Fruit fly (Drosophila melanogaster) whole organism, embryonic: ENCODE measurements around the gene CG43447.
A peak's percentile ranks its signal among the peaks of the same experiment; 100 is the strongest.

Experiments used
- Atf-2 ChIP-seq: fragments of 200-800 bp; sonication (Bioruptor generic); optimal IDR thresholded peaks from 2 replicates; lab custom pipeline; 2016; ENCODE audit warnings: missing biosample characterization, missing genetic modification characterization
- Atf3 ChIP-seq: fragments of 200-800 bp; sonication (Bioruptor generic); optimal IDR thresholded peaks from 3 replicates; lab custom pipeline; 2016; ENCODE audit warnings: missing biosample characterization, missing genetic modification characterization
- B-H2 ChIP-seq: fragments of 200-800 bp; sonication (Bioruptor generic); optimal IDR thresholded peaks from 2 replicates; lab custom pipeline; 2018; ENCODE audit warnings: missing biosample characterization, mild to moderate bottlenecking, missing genetic modification characterization
- CG10274 ChIP-seq: fragments of 200-800 bp; sonication (Bioruptor generic); optimal IDR thresholded peaks from 3 replicates; lab custom pipeline; 2017; ENCODE audit warnings: missing biosample characterization, mild to moderate bottlenecking, missing genetic modification characterization
- CG10321 ChIP-seq: fragments of 200-800 bp; sonication (Bioruptor generic); IDR thresholded peaks from 2 replicates; pipeline ENCODE4 v1.3.6; 2022; ENCODE audit warnings: missing biosample characterization, missing genetic modification characterization
- CG11504 ChIP-seq: fragments of 200-800 bp; sonication (Bioruptor generic); optimal IDR thresholded peaks from 3 replicates; lab custom pipeline; 2019; ENCODE audit warnings: missing biosample characterization, mild to moderate bottlenecking, missing genetic modification characterization, moderate library complexity
- CG11695 ChIP-seq: fragments of 200-800 bp; sonication (Bioruptor generic); IDR thresholded peaks from 3 replicates; pipeline ENCODE4 v1.3.6; 2022; ENCODE audit warnings: missing biosample characterization, missing genetic modification characterization
- CG12769 ChIP-seq: fragments of 200-800 bp; sonication (Bioruptor generic); optimal IDR thresholded peaks from 2 replicates; lab custom pipeline; 2019; ENCODE audit warnings: missing biosample characterization, mild to moderate bottlenecking, missing genetic modification characterization, moderate library complexity
- CG13775 ChIP-seq: fragments of 200-800 bp; sonication (Bioruptor generic); optimal IDR thresholded peaks from 3 replicates; lab custom pipeline; 2017; ENCODE audit warnings: missing biosample characterization, mild to moderate bottlenecking, missing genetic modification characterization
- CG14050 ChIP-seq: fragments of 200-800 bp; sonication (Bioruptor generic); IDR thresholded peaks from 3 replicates; pipeline ENCODE4 v1.3.6; 2022; ENCODE audit warnings: missing biosample characterization, missing genetic modification characterization
- CG15479 ChIP-seq: fragments of 200-800 bp; sonication (Bioruptor generic); optimal IDR thresholded peaks from 3 replicates; lab custom pipeline; 2019; ENCODE audit warnings: missing biosample characterization, mild to moderate bottlenecking, missing genetic modification characterization, moderate library complexity
- CG1602 ChIP-seq: fragments of 200-800 bp; sonication (Bioruptor generic); optimal IDR thresholded peaks from 3 replicates; lab custom pipeline; 2016; ENCODE audit warnings: missing biosample characterization, missing genetic modification characterization
- CG17829 ChIP-seq: fragments of 200-800 bp; optimal IDR thresholded peaks from 2 replicates; lab custom pipeline; 2019; ENCODE audit warnings: missing biosample characterization, mild to moderate bottlenecking, missing genetic modification characterization, moderate library complexity
- CG18476 ChIP-seq: fragments of 200-800 bp; sonication (Bioruptor generic); optimal IDR thresholded peaks from 2 replicates; lab custom pipeline; 2016; ENCODE audit warnings: missing biosample characterization, mild to moderate bottlenecking, missing genetic modification characterization
- CG18764 ChIP-seq: fragments of 200-800 bp; sonication (Bioruptor generic); optimal IDR thresholded peaks from 3 replicates; lab custom pipeline; 2016; ENCODE audit warnings: missing biosample characterization, missing genetic modification characterization
- CG31224 ChIP-seq: fragments of 200-800 bp; sonication (Bioruptor generic); IDR thresholded peaks from 2 replicates; pipeline ENCODE4 v1.3.6; 2022; ENCODE audit warnings: missing biosample characterization, missing genetic modification characterization
- CG31441 ChIP-seq: fragments of 200-800 bp; sonication (Bioruptor generic); IDR thresholded peaks from 2 replicates; pipeline ENCODE4 v1.3.6; 2022; ENCODE audit warnings: missing biosample characterization, missing genetic modification characterization
- CG6272 ChIP-seq: fragments of 200-800 bp; sonication (Bioruptor generic); IDR thresholded peaks from 2 replicates; pipeline ENCODE4 v1.3.6; 2022; ENCODE audit warnings: missing biosample characterization, missing genetic modification characterization
- CG6813 ChIP-seq: fragments of 200-800 bp; sonication (Bioruptor generic); optimal IDR thresholded peaks from 2 replicates; lab custom pipeline; 2017; ENCODE audit warnings: missing biosample characterization, missing genetic modification characterization, mild to moderate bottlenecking, moderate library complexity, missing genetic modification reagents
- CG8765 ChIP-seq: fragments of 200-800 bp; sonication (Bioruptor generic); IDR thresholded peaks from 2 replicates; pipeline ENCODE4 v1.3.6; 2022; ENCODE audit warnings: missing biosample characterization, missing genetic modification characterization
- CG9797 ChIP-seq: fragments of 200-800 bp; sonication (Bioruptor generic); optimal IDR thresholded peaks from 3 replicates; lab custom pipeline; 2018; ENCODE audit warnings: missing biosample characterization, mild to moderate bottlenecking, missing genetic modification characterization
- Camta ChIP-seq: fragments of 200-800 bp; sonication (Bioruptor generic); optimal IDR thresholded peaks from 2 replicates; lab custom pipeline; 2016; ENCODE audit warnings: missing biosample characterization, missing genetic modification characterization
- Gsc ChIP-seq: fragments of 200-800 bp; sonication (Bioruptor generic); IDR thresholded peaks from 2 replicates; pipeline ENCODE4 v1.3.6; 2022; ENCODE audit warnings: missing biosample characterization, missing genetic modification characterization
- H15 ChIP-seq: fragments of 200-800 bp; sonication (Bioruptor generic); IDR thresholded peaks from 3 replicates; pipeline ENCODE4 v1.3.6; 2022; ENCODE audit warnings: missing biosample characterization, missing genetic modification characterization
- Hmr ChIP-seq: fragments of 200-800 bp; sonication (Bioruptor generic); optimal IDR thresholded peaks from 3 replicates; lab custom pipeline; 2017; ENCODE audit warnings: mild to moderate bottlenecking, missing biosample characterization, missing genetic modification reagents, missing genetic modification characterization
- Hr3 ChIP-seq: fragments of 200-800 bp; sonication (Bioruptor generic); optimal IDR thresholded peaks from 3 replicates; lab custom pipeline; 2016; ENCODE audit warnings: missing biosample characterization, missing genetic modification characterization
- Hsf ChIP-seq: fragments of 200-800 bp; sonication (Bioruptor generic); optimal IDR thresholded peaks from 3 replicates; lab custom pipeline; 2016; ENCODE audit warnings: missing biosample characterization, missing genetic modification characterization
- Mes4 ChIP-seq: fragments of 200-800 bp; sonication (Bioruptor generic); optimal IDR thresholded peaks from 2 replicates; lab custom pipeline; 2016; ENCODE audit warnings: missing biosample characterization, missing genetic modification characterization
- Neu2 ChIP-seq: fragments of 200-800 bp; sonication (Bioruptor generic); optimal IDR thresholded peaks from 3 replicates; lab custom pipeline; 2016; ENCODE audit warnings: missing biosample characterization, missing genetic modification characterization, borderline replicate concordance
- Nf-YA ChIP-seq: fragments of 200-800 bp; sonication (Bioruptor generic); IDR thresholded peaks from 2 replicates; pipeline ENCODE4 v1.3.6; 2022; ENCODE audit warnings: missing biosample characterization, missing genetic modification characterization
- NfI ChIP-seq: fragments of 200-800 bp; sonication (Bioruptor generic); optimal IDR thresholded peaks from 3 replicates; lab custom pipeline; 2018; ENCODE audit warnings: missing biosample characterization, mild to moderate bottlenecking, missing genetic modification characterization, moderate library complexity
- Ravus ChIP-seq: fragments of 200-800 bp; sonication (Bioruptor generic); IDR thresholded peaks from 2 replicates; pipeline ENCODE4 v1.3.6; 2022; ENCODE audit warnings: missing biosample characterization, missing genetic modification characterization
- Xrp1 ChIP-seq: fragments of 200-800 bp; sonication (Bioruptor generic); IDR thresholded peaks from 2 replicates; pipeline ENCODE4 v1.3.6; 2022; ENCODE audit warnings: missing biosample characterization, missing genetic modification characterization
- ase ChIP-seq: fragments of 200-800 bp; sonication (Bioruptor generic); IDR thresholded peaks from 3 replicates; pipeline ENCODE4 v1.3.6; 2022; ENCODE audit warnings: missing biosample characterization, missing genetic modification characterization
- ash1 ChIP-seq: fragments of 200-800 bp; sonication (Bioruptor generic); optimal IDR thresholded peaks from 2 replicates; lab custom pipeline; 2018; ENCODE audit warnings: missing biosample characterization, mild to moderate bottlenecking, missing genetic modification characterization
- br ChIP-seq: fragments of >200 bp; optimal IDR thresholded peaks from 2 replicates; lab custom pipeline; 2017
- chinmo ChIP-seq: fragments of 200-800 bp; sonication (Bioruptor generic); IDR thresholded peaks from 4 replicates; pipeline ENCODE4 v1.3.6; 2022; ENCODE audit warnings: missing biosample characterization, missing genetic modification characterization; ENCODE audit not compliant: partially characterized antibody
- crc ChIP-seq: fragments of 200-800 bp; sonication (Bioruptor generic); optimal IDR thresholded peaks from 2 replicates; lab custom pipeline; 2016; ENCODE audit warnings: missing biosample characterization, missing genetic modification characterization
- fd102C ChIP-seq: fragments of 200-800 bp; sonication (Bioruptor generic); optimal IDR thresholded peaks from 2 replicates; lab custom pipeline; 2018; ENCODE audit warnings: missing biosample characterization, mild to moderate bottlenecking, missing genetic modification characterization, moderate library complexity
- gce ChIP-seq: fragments of 200-800 bp; sonication (Bioruptor generic); IDR thresholded peaks from 3 replicates; pipeline ENCODE4 v1.3.6; 2022; ENCODE audit warnings: missing biosample characterization, missing genetic modification characterization
- gt ChIP-seq: fragments of 200-800 bp; sonication (Bioruptor generic); IDR thresholded peaks from 2 replicates; pipeline ENCODE4 v1.3.6; 2022; ENCODE audit warnings: missing biosample characterization, missing genetic modification characterization
- inv ChIP-seq: fragments of 200-800 bp; sonication (Bioruptor generic); IDR thresholded peaks from 2 replicates; pipeline ENCODE4 v1.3.6; 2022; ENCODE audit warnings: missing biosample characterization, missing genetic modification characterization; ENCODE audit not compliant: partially characterized antibody
- maf-S ChIP-seq: fragments of 200-800 bp; sonication (Bioruptor generic); optimal IDR thresholded peaks from 2 replicates; lab custom pipeline; 2016; ENCODE audit warnings: missing biosample characterization, missing genetic modification characterization
- mld ChIP-seq: fragments of 200-800 bp; sonication (Bioruptor generic); IDR thresholded peaks from 3 replicates; pipeline ENCODE4 v1.3.6; 2022; ENCODE audit warnings: missing biosample characterization, missing genetic modification characterization; ENCODE audit not compliant: partially characterized antibody
- nerfin-1 ChIP-seq: fragments of 200-800 bp; sonication (Bioruptor generic); optimal IDR thresholded peaks from 3 replicates; lab custom pipeline; 2019; ENCODE audit warnings: missing biosample characterization, mild to moderate bottlenecking, missing genetic modification characterization, moderate library complexity
- nerfin-2 ChIP-seq: fragments of 200-800 bp; sonication (Bioruptor generic); IDR thresholded peaks from 2 replicates; pipeline ENCODE4 v1.3.6; 2022; ENCODE audit warnings: missing biosample characterization, missing genetic modification characterization; ENCODE audit not compliant: partially characterized antibody
- nom ChIP-seq: fragments of 200-800 bp; sonication (Bioruptor generic); optimal IDR thresholded peaks from 2 replicates; lab custom pipeline; 2017; ENCODE audit warnings: missing biosample characterization, missing genetic modification characterization, mild to moderate bottlenecking, moderate library complexity, missing genetic modification reagents
- phol ChIP-seq: fragments of 200-800 bp; sonication (Bioruptor generic); optimal IDR thresholded peaks from 3 replicates; lab custom pipeline; 2018; ENCODE audit warnings: missing biosample characterization, mild to moderate bottlenecking, missing genetic modification characterization, moderate library complexity
- so ChIP-seq: fragments of 200-800 bp; sonication (Bioruptor generic); IDR thresholded peaks from 3 replicates; pipeline ENCODE4 v1.3.6; 2022; ENCODE audit warnings: missing biosample characterization, missing genetic modification characterization
- stwl ChIP-seq: fragments of 200-800 bp; sonication (Bioruptor generic); optimal IDR thresholded peaks from 3 replicates; lab custom pipeline; 2018; ENCODE audit warnings: missing biosample characterization, mild to moderate bottlenecking, missing genetic modification characterization, moderate library complexity
- tll ChIP-seq, 2 experiments: fragments of 200-800 bp in 1 of 2; fragments of >200 bp in 1 of 2; sonication (Bioruptor generic) in 1 of 2; optimal IDR thresholded peaks; 2 replicates each; lab custom pipeline; 2017 to 2019; ENCODE audit warnings: missing biosample characterization in 2 of 2, missing genetic modification characterization in 2 of 2, mild to moderate bottlenecking in 1 of 2, moderate library complexity in 1 of 2
- usp ChIP-seq: fragments of >200 bp; optimal IDR thresholded peaks from 2 replicates; lab custom pipeline; 2017; ENCODE audit warnings: missing biosample characterization, missing genetic modification characterization

CG43447 gene

DNA sequence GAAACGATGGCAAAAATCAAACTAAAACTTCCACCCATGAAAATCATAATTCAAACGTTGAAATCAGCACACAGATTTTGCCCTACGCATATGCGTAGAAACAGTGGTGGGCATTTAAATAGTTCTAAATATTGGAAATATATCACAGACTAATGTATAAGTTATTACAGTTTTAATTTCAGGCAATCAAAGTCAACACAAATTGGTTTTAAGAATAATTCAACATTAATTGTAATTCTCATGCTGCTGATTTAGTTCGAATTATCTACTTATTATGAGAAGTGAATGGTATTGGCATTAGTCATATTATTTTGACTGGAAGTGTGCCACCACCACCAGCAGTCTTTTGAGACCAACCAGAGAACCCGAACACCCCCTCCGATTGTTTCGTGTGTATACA lies 13.4 kb upstream of the CG43447 start (continued):
- no peak for TF ChIP-seq Hr3 (GFP tag; lab: Kevin White, UChicago)
- TF ChIP-seq Atf3 (GFP tag; lab: Kevin White, UChicago): no peak
- TF ChIP-seq CG14050 (GFP tag; lab: Robert Waterston, UW): no peak
- no peak for TF ChIP-seq Nf-YA (GFP tag; lab: Robert Waterston, UW)
- TF ChIP-seq H15 (GFP tag; lab: Robert Waterston, UW): no peak
- TF ChIP-seq Hsf (GFP tag; lab: Kevin White, UChicago): peak; percentile 26
- TF ChIP-seq Ravus (GFP tag; lab: Robert Waterston, UW): no peak
- TF ChIP-seq CG12769: peak; percentile 73
- TF ChIP-seq CG17829 (tag; lab: Kevin White, UChicago): peak; percentile 28
- no peak for TF ChIP-seq CG8765 (GFP tag; lab: Robert Waterston, UW)
- no peak for TF ChIP-seq chinmo (GFP tag; lab: Robert Waterston, UW)
- no peak for TF ChIP-seq gce (GFP tag; lab: Robert Waterston, UW)
- no peak for TF ChIP-seq CG15479
- no peak for TF ChIP-seq mld (GFP tag; lab: Robert Waterston, UW)
- no peak for TF ChIP-seq tll (GFP tag; optimal IDR thresholded peaks at IDR 0.05; lab: Kevin White, UChicago)
- peak; percentile 20 for TF ChIP-seq Hmr (GFP tag; lab: Kevin White, UChicago)
- TF ChIP-seq nom (GFP tag; lab: Kevin White, UChicago): no peak
- no peak for TF ChIP-seq CG18476 (GFP tag; lab: Kevin White, UChicago)
- TF ChIP-seq B-H2 (GFP tag; lab: Kevin White, UChicago): no peak
- TF ChIP-seq ash1: no peak
- TF ChIP-seq crc (GFP tag; lab: Kevin White, UChicago): no peak
- TF ChIP-seq nerfin-2 (GFP tag; lab: Robert Waterston, UW): no peak
- no peak for TF ChIP-seq Neu2 (GFP tag; lab: Kevin White, UChicago)
- TF ChIP-seq CG13775 (GFP tag; lab: Kevin White, UChicago): peak; percentile 13
- TF ChIP-seq br (lab: Kevin White, UChicago): no peak
- TF ChIP-seq so (GFP tag; lab: Robert Waterston, UW): no peak
- TF ChIP-seq phol: peak; percentile 23
- TF ChIP-seq Atf-2: no peak
- TF ChIP-seq Gsc (GFP tag; lab: Robert Waterston, UW): no peak
- TF ChIP-seq Xrp1 (GFP tag; lab: Robert Waterston, UW): peak; percentile 27; the same call in 1 of the 2 replicates
- TF ChIP-seq Camta (GFP tag; lab: Kevin White, UChicago): no peak
- TF ChIP-seq NfI (GFP tag; lab: Kevin White, UChicago): peak; percentile 24
- no peak for TF ChIP-seq CG9797 (GFP tag; lab: Kevin White, UChicago)
- TF ChIP-seq CG11695 (GFP tag; lab: Robert Waterston, UW): peak; percentile 40; the same call in 1 of the 3 replicates
- no peak for TF ChIP-seq CG6813
- peak; percentile 61 for TF ChIP-seq CG31441
- TF ChIP-seq maf-S (GFP tag; lab: Kevin White, UChicago): no peak
- no peak for TF ChIP-seq CG10274 (GFP tag; lab: Kevin White, UChicago)
- TF ChIP-seq CG18764: no peak
- TF ChIP-seq gt (GFP tag; lab: Robert Waterston, UW): no peak
- TF ChIP-seq inv (GFP tag; lab: Robert Waterston, UW): no peak
- TF ChIP-seq stwl (tag; lab: Kevin White, UChicago): no peak
- no peak for TF ChIP-seq CG1602 (GFP tag; lab: Kevin White, UChicago)
- TF ChIP-seq CG31224 (GFP tag; lab: Robert Waterston, UW): no peak
- no peak for TF ChIP-seq CG6272
- TF ChIP-seq CG10321 (GFP tag; lab: Robert Waterston, UW): no peak
- no peak for TF ChIP-seq fd102C (GFP tag; lab: Kevin White, UChicago)
- no peak for TF ChIP-seq nerfin-1
- TF ChIP-seq usp (GFP tag; lab: Kevin White, UChicago): no peak
- TF ChIP-seq Mes4 (GFP tag; lab: Kevin White, UChicago): no peak
- peak; percentile 65 for TF ChIP-seq CG11504 (tag; lab: Kevin White, UChicago)
- no peak for TF ChIP-seq ase (GFP tag; lab: Robert Waterston, UW)
